Fruit fly (Drosophila melanogaster) whole organism, embryonic: ENCODE results near the gene CG15186.
A peak's percentile ranks its signal among the peaks of the same experiment; 100 is the strongest.

Experiments used
- Atf-2 ChIP-seq: fragments of 200-800 bp; sonication (Bioruptor generic); optimal IDR thresholded peaks from 2 replicates; lab custom pipeline; 2016; ENCODE audit warnings: missing biosample characterization, missing genetic modification characterization
- B-H2 ChIP-seq: fragments of 200-800 bp; sonication (Bioruptor generic); optimal IDR thresholded peaks from 2 replicates; lab custom pipeline; 2018; ENCODE audit warnings: missing biosample characterization, mild to moderate bottlenecking, missing genetic modification characterization
- Bgb ChIP-seq: fragments of 200-800 bp; sonication (Bioruptor generic); IDR thresholded peaks from 2 replicates; pipeline ENCODE4 v1.3.6; 2022; ENCODE audit warnings: missing biosample characterization, missing genetic modification characterization; ENCODE audit not compliant: partially characterized antibody
- Blimp-1 ChIP-seq: fragments of 200-800 bp; sonication (Bioruptor generic); optimal IDR thresholded peaks from 3 replicates; lab custom pipeline; 2018; ENCODE audit warnings: missing biosample characterization, missing genetic modification characterization, mild to moderate bottlenecking, moderate library complexity, missing genetic modification reagents
- CG10321 ChIP-seq: fragments of 200-800 bp; sonication (Bioruptor generic); IDR thresholded peaks from 2 replicates; pipeline ENCODE4 v1.3.6; 2022; ENCODE audit warnings: missing biosample characterization, missing genetic modification characterization
- CG12942 ChIP-seq: fragments of 200-800 bp; sonication (Bioruptor generic); optimal IDR thresholded peaks from 3 replicates; lab custom pipeline; 2016; ENCODE audit warnings: missing biosample characterization, missing genetic modification characterization
- CG13287 ChIP-seq: fragments of 200-800 bp; sonication (Bioruptor generic); IDR thresholded peaks from 2 replicates; pipeline ENCODE4 v1.3.6; 2022; ENCODE audit warnings: missing biosample characterization, missing genetic modification characterization; ENCODE audit not compliant: partially characterized antibody
- CG13624 ChIP-seq: fragments of 200-800 bp; sonication (Bioruptor generic); optimal IDR thresholded peaks from 2 replicates; lab custom pipeline; 2016; ENCODE audit warnings: missing biosample characterization, missing genetic modification characterization
- CG14014 ChIP-seq: fragments of 200-800 bp; sonication (Bioruptor generic); IDR thresholded peaks from 2 replicates; pipeline ENCODE4 v1.3.6; 2022; ENCODE audit warnings: missing biosample characterization, missing genetic modification characterization
- CG15514 ChIP-seq: fragments of 200-800 bp; sonication (Bioruptor generic); optimal IDR thresholded peaks from 3 replicates; lab custom pipeline; 2017; ENCODE audit warnings: missing biosample characterization, missing genetic modification characterization, mild to moderate bottlenecking, moderate library complexity, missing genetic modification reagents
- CG1602 ChIP-seq: fragments of 200-800 bp; sonication (Bioruptor generic); optimal IDR thresholded peaks from 3 replicates; lab custom pipeline; 2016; ENCODE audit warnings: missing biosample characterization, missing genetic modification characterization
- CG17361 ChIP-seq: fragments of 200-800 bp; sonication (Bioruptor generic); IDR thresholded peaks from 3 replicates; pipeline ENCODE4 v1.3.6; 2022; ENCODE audit warnings: missing biosample characterization, missing genetic modification characterization
- CG2116 ChIP-seq: fragments of 200-800 bp; sonication (Bioruptor generic); optimal IDR thresholded peaks from 3 replicates; lab custom pipeline; 2018; ENCODE audit warnings: missing biosample characterization, mild to moderate bottlenecking, missing genetic modification characterization
- CG2120 ChIP-seq: fragments of 200-800 bp; sonication (Bioruptor generic); optimal IDR thresholded peaks from 3 replicates; lab custom pipeline; 2016; ENCODE audit warnings: missing biosample characterization, missing genetic modification characterization
- CG34376 ChIP-seq: fragments of 200-800 bp; sonication (Bioruptor generic); optimal IDR thresholded peaks from 2 replicates; lab custom pipeline; 2018; ENCODE audit warnings: missing biosample characterization, mild to moderate bottlenecking, missing genetic modification characterization
- CG3995 ChIP-seq: fragments of 200-800 bp; sonication (Bioruptor generic); optimal IDR thresholded peaks from 3 replicates; lab custom pipeline; 2016; ENCODE audit warnings: missing biosample characterization, missing genetic modification characterization
- CG6765 ChIP-seq: fragments of 200-800 bp; sonication (Bioruptor generic); optimal IDR thresholded peaks from 3 replicates; lab custom pipeline; 2017; ENCODE audit warnings: missing biosample characterization, mild to moderate bottlenecking, missing genetic modification characterization
- CG7357 ChIP-seq: fragments of 200-800 bp; sonication (Bioruptor generic); IDR thresholded peaks from 3 replicates; pipeline ENCODE4 v1.3.6; 2022; ENCODE audit warnings: missing biosample characterization, missing genetic modification characterization
- Doc2 ChIP-seq: fragments of 200-800 bp; sonication (Bioruptor generic); IDR thresholded peaks from 2 replicates; pipeline ENCODE4 v1.3.6; 2022; ENCODE audit warnings: missing biosample characterization, missing genetic modification characterization
- Dref ChIP-seq: fragments of 200-800 bp; sonication (Bioruptor generic); IDR thresholded peaks from 2 replicates; pipeline ENCODE4 v1.3.6; 2022; ENCODE audit warnings: missing biosample characterization, missing genetic modification characterization
- E2f2 ChIP-seq: fragments of 200-800 bp; sonication (Bioruptor generic); IDR thresholded peaks from 2 replicates; pipeline ENCODE4 v1.3.6; 2022; ENCODE audit warnings: missing biosample characterization, missing genetic modification characterization
- MESR4 ChIP-seq: fragments of 200-800 bp; sonication (Bioruptor generic); optimal IDR thresholded peaks from 2 replicates; lab custom pipeline; 2018; ENCODE audit warnings: missing biosample characterization, mild to moderate bottlenecking, missing genetic modification characterization, moderate library complexity
- Med ChIP-seq: fragments of 200-800 bp; sonication (Bioruptor generic); peaks from one replicate; lab custom pipeline; 2016; ENCODE audit warnings: missing biosample characterization, missing genetic modification characterization, mild to moderate bottlenecking, inconsistent platforms, moderate library complexity
- PHDP ChIP-seq: fragments of 200-800 bp; sonication (Bioruptor generic); optimal IDR thresholded peaks from 3 replicates; lab custom pipeline; 2018; ENCODE audit warnings: missing biosample characterization, mild to moderate bottlenecking, missing genetic modification characterization, moderate library complexity
- Sry-β ChIP-seq: fragments of 200-800 bp; sonication (Bioruptor generic); optimal IDR thresholded peaks from 2 replicates; lab custom pipeline; 2018; ENCODE audit warnings: missing biosample characterization, mild to moderate bottlenecking, missing genetic modification characterization, moderate library complexity
- amos ChIP-seq: fragments of 200-800 bp; sonication (Bioruptor generic); IDR thresholded peaks from 2 replicates; pipeline ENCODE4 v1.3.6; 2022; ENCODE audit warnings: missing biosample characterization, missing genetic modification characterization; ENCODE audit not compliant: partially characterized antibody
- ap ChIP-seq: fragments of 200-800 bp; sonication (Bioruptor generic); IDR thresholded peaks from 2 replicates; pipeline ENCODE4 v1.3.6; 2022; ENCODE audit warnings: missing biosample characterization, missing genetic modification characterization
- cg ChIP-seq: fragments of 200-800 bp; sonication (Bioruptor generic); optimal IDR thresholded peaks from 3 replicates; lab custom pipeline; 2019; ENCODE audit warnings: missing biosample characterization, mild to moderate bottlenecking, missing genetic modification characterization, moderate library complexity
- crp ChIP-seq, 2 experiments: fragments of 200-800 bp; sonication (Bioruptor generic); optimal IDR thresholded peaks; 2 replicates in 1 of 2; 3 replicates in 1 of 2; lab custom pipeline; 2017; ENCODE audit warnings: missing biosample characterization in 2 of 2, missing genetic modification characterization in 2 of 2, mild to moderate bottlenecking in 1 of 2, moderate library complexity in 1 of 2
- da ChIP-seq: fragments of 200-800 bp; sonication (Bioruptor generic); optimal IDR thresholded peaks from 2 replicates; lab custom pipeline; 2016; ENCODE audit warnings: missing biosample characterization, missing genetic modification characterization
- gfzf ChIP-seq: fragments of 200-800 bp; sonication (Bioruptor generic); optimal IDR thresholded peaks from 2 replicates; lab custom pipeline; 2016; ENCODE audit warnings: missing biosample characterization, mild to moderate bottlenecking, missing genetic modification characterization, moderate library complexity
- grn ChIP-seq: fragments of 200-800 bp; sonication (Bioruptor generic); optimal IDR thresholded peaks from 3 replicates; lab custom pipeline; 2017; ENCODE audit warnings: missing biosample characterization, missing genetic modification characterization
- hkb ChIP-seq, 2 experiments: fragments of 200-800 bp in 1 of 2; fragments of >200 bp in 1 of 2; sonication (Bioruptor generic) in 1 of 2; IDR thresholded peaks in 1 of 2; optimal IDR thresholded peaks in 1 of 2; 2 replicates each; pipeline versions ENCODE4 v1.3.6 to Lab custom; 2017 to 2022; ENCODE audit warnings: missing biosample characterization in 1 of 2, missing genetic modification characterization in 1 of 2
- lbe ChIP-seq: fragments of 200-800 bp; sonication (Bioruptor generic); optimal IDR thresholded peaks from 2 replicates; lab custom pipeline; 2016; ENCODE audit warnings: missing biosample characterization, mild to moderate bottlenecking, missing genetic modification characterization
- pho ChIP-seq: fragments of 200-800 bp; sonication (Bioruptor generic); optimal IDR thresholded peaks from 2 replicates; lab custom pipeline; 2016; ENCODE audit warnings: missing biosample characterization, missing genetic modification characterization
- pzg ChIP-seq: fragments of 200-800 bp; sonication (Bioruptor generic); optimal IDR thresholded peaks from 3 replicates; lab custom pipeline; 2018; ENCODE audit warnings: missing biosample characterization, mild to moderate bottlenecking, missing genetic modification characterization, moderate library complexity
- row ChIP-seq: fragments of 200-800 bp; sonication (Bioruptor generic); IDR thresholded peaks from 3 replicates; pipeline ENCODE4 v1.3.6; 2022; ENCODE audit warnings: missing biosample characterization, missing genetic modification characterization
- sens ChIP-seq: fragments of 200-800 bp; sonication (Bioruptor generic); peaks from one replicate; lab custom pipeline; 2016; ENCODE audit warnings: missing biosample characterization, missing genetic modification characterization
- sima ChIP-seq: fragments of 200-800 bp; sonication (Bioruptor generic); optimal IDR thresholded peaks from 2 replicates; lab custom pipeline; 2016; ENCODE audit warnings: missing biosample characterization, missing genetic modification characterization
- slp2 ChIP-seq: fragments of 200-800 bp; sonication (Bioruptor generic); optimal IDR thresholded peaks from 2 replicates; lab custom pipeline; 2016; ENCODE audit warnings: missing biosample characterization, missing genetic modification characterization
- sob ChIP-seq: fragments of 200-800 bp; sonication (Bioruptor generic); IDR thresholded peaks from 2 replicates; pipeline ENCODE4 v1.3.6; 2022; ENCODE audit warnings: missing biosample characterization, missing genetic modification characterization
- ssp ChIP-seq: fragments of 200-800 bp; sonication (Bioruptor generic); IDR thresholded peaks from 2 replicates; pipeline ENCODE4 v1.3.6; 2022; ENCODE audit warnings: missing biosample characterization, missing genetic modification characterization
- trem ChIP-seq: fragments of 200-800 bp; optimal IDR thresholded peaks from 3 replicates; lab custom pipeline; 2019; ENCODE audit warnings: missing biosample characterization, mild to moderate bottlenecking, missing genetic modification characterization, moderate library complexity
- tx ChIP-seq: fragments of 200-800 bp; sonication (Bioruptor generic); optimal IDR thresholded peaks from 2 replicates; lab custom pipeline; 2016; ENCODE audit warnings: missing biosample characterization, missing genetic modification characterization
- wor ChIP-seq: fragments of 200-800 bp; sonication (Bioruptor generic); IDR thresholded peaks from 2 replicates; pipeline ENCODE4 v1.3.6; 2022; ENCODE audit warnings: missing biosample characterization, missing genetic modification characterization
- zen2 ChIP-seq: fragments of 200-800 bp; sonication (Bioruptor generic); IDR thresholded peaks from 3 replicates; pipeline ENCODE4 v1.3.6; 2022; ENCODE audit warnings: missing biosample characterization, missing genetic modification characterization; ENCODE audit not compliant: partially characterized antibody

The CG15186 gene

dm6 chr3R:6456140-6457054 is 21.7 kb upstream of the CG15186 start, which contains the start of gene CG9727 (continued):
- TF ChIP-seq Sry-β (peak; percentile 76), MESR4 (GFP tag; lab: Kevin White, UChicago) (peak; percentile 94), CG10321 (no peak), amos (GFP tag; lab: Robert Waterston, UW) (peak; percentile 16; the same call in 1 of the 2 replicates), slp2 (no peak), CG17361 (GFP tag; lab: Robert Waterston, UW) (peak; percentile 66; the same call in 2 of the 3 replicates), gfzf (GFP tag; lab: Kevin White, UChicago) (peak; percentile 62), sens (GFP tag; lab: Kevin White, UChicago) (peak; percentile 65), zen2 (GFP tag; lab: Robert Waterston, UW) (no peak), trem (tag; lab: Kevin White, UChicago) (peak; percentile 24), ap (GFP tag; lab: Robert Waterston, UW) (no peak), E2f2 (GFP tag; lab: Robert Waterston, UW) (no peak), ssp (GFP tag; lab: Robert Waterston, UW) (no peak), CG7357 (GFP tag; lab: Robert Waterston, UW) (no peak), sima (no peak), pho (GFP tag; lab: Kevin White, UChicago) (no peak), PHDP (tag; lab: Kevin White, UChicago) (no peak), Med (GFP tag; lab: Kevin White, UChicago) (peak; percentile 25), CG12942 (GFP tag; lab: Kevin White, UChicago) (no peak), cg (GFP tag; lab: Kevin White, UChicago) (peak; percentile 28), pzg (peak; percentile 47), crp (GFP tag; optimal IDR thresholded peaks at IDR 0.05; lab: Kevin White, UChicago) (no peak), CG14014 (no peak), Bgb (no peak), CG13624 (peak; percentile 39), Doc2 (GFP tag; lab: Robert Waterston, UW) (no peak), row (peak; percentile 52), tx (no peak), CG2116 (peak; percentile 95), CG13287 (GFP tag; lab: Robert Waterston, UW) (peak; percentile 32; the same call in 1 of the 2 replicates), Blimp-1 (no peak), B-H2 (GFP tag; lab: Kevin White, UChicago) (no peak), wor (no peak), CG3995 (GFP tag; lab: Kevin White, UChicago) (no peak), da (GFP tag; lab: Kevin White, UChicago) (no peak), CG2120 (GFP tag; lab: Kevin White, UChicago) (peak; percentile 19), Dref (GFP tag; lab: Robert Waterston, UW) (peak; percentile 53), grn (GFP tag; lab: Kevin White, UChicago) (peak; percentile 85), CG34376 (GFP tag; lab: Kevin White, UChicago) (peak; percentile 32), Atf-2 (no peak), CG6765 (no peak), CG1602 (GFP tag; lab: Kevin White, UChicago) (no peak), hkb (optimal IDR thresholded peaks at IDR 0.05; lab: Kevin White, UChicago) (no peak), hkb (GFP tag; IDR thresholded peaks at IDR 0.05; lab: Robert Waterston, UW) (no peak), CG15514 (GFP tag; lab: Kevin White, UChicago) (peak; percentile 97), sob (0 out of 2 replicates have a peak, but pooled peaks have one; percentile 21), lbe (GFP tag; lab: Kevin White, UChicago) (no peak)
